Worm (Caenorhabditis elegans) whole organism, young adult: Measurements from ENCODE around the gene dhps-1.

Experiments used
- B0035.1 ChIP-seq: sonication (generic microtip); optimal IDR thresholded peaks from 2 replicates; lab custom pipeline; 2016; ENCODE audit warnings: missing genetic modification characterization, mild to moderate bottlenecking, missing compliant biosample characterization, missing genotype, missing genetic modification reagents
- B0336.3 ChIP-seq: fragments of 200-800 bp; sonication (Bioruptor generic); IDR thresholded peaks from 2 replicates; pipeline ENCODE4 v1.3.6; 2022; ENCODE audit warnings: missing genetic modification characterization, missing compliant biosample characterization
- C06A6.2 ChIP-seq: fragments of 200-800 bp; sonication (Bioruptor generic); conservative IDR thresholded peaks from 2 replicates; pipeline ENCODE4 v1.3.6; 2022; ENCODE audit warnings: missing genetic modification characterization, missing compliant biosample characterization
- C17E4.6 ChIP-seq: fragments of 200-800 bp; sonication (Bioruptor generic); IDR thresholded peaks from 2 replicates; pipeline ENCODE4 v1.3.6; 2022; ENCODE audit warnings: missing genetic modification reagents, missing genetic modification characterization, missing compliant biosample characterization
- F22D6.2 ChIP-seq: sonication (generic microtip); optimal IDR thresholded peaks from 2 replicates; lab custom pipeline; 2016; ENCODE audit warnings: mild to moderate bottlenecking, missing genetic modification characterization, missing compliant biosample characterization
- F37B4.10 ChIP-seq: fragments of 200-800 bp; sonication (Bioruptor generic); IDR thresholded peaks from 2 replicates; pipeline ENCODE4 v1.3.6; 2022; ENCODE audit warnings: missing genetic modification characterization, missing compliant biosample characterization
- F49E8.2 ChIP-seq: sonication (generic microtip); optimal IDR thresholded peaks from 3 replicates; lab custom pipeline; 2017; ENCODE audit warnings: missing genetic modification characterization, mild to moderate bottlenecking, missing compliant biosample characterization, antibody characterized with exemption, moderate library complexity; ENCODE audit not compliant: insufficient read depth
- K12H6.12 ChIP-seq: fragments of 200-800 bp; sonication (Bioruptor generic); optimal IDR thresholded peaks from 2 replicates; lab custom pipeline; 2018; ENCODE audit warnings: mild to moderate bottlenecking, missing genetic modification characterization, missing compliant biosample characterization
- Y67H2A.10 ChIP-seq: fragments of 200-800 bp; sonication (Bioruptor generic); conservative IDR thresholded peaks from 2 replicates; pipeline ENCODE4 v1.3.6; 2022; ENCODE audit warnings: missing genetic modification reagents, missing genetic modification characterization, missing compliant biosample characterization
- athp-1 ChIP-seq: sonication (generic microtip); optimal IDR thresholded peaks from 2 replicates; lab custom pipeline; 2017; ENCODE audit warnings: mild to moderate bottlenecking, missing genetic modification characterization, missing compliant biosample characterization
- attf-6 ChIP-seq: fragments of 200-800 bp; sonication (Bioruptor generic); IDR thresholded peaks from 2 replicates; pipeline ENCODE4 v1.3.6; 2022; ENCODE audit warnings: missing genetic modification reagents, missing genetic modification characterization, missing compliant biosample characterization
- bed-1 ChIP-seq: fragments of 200-800 bp; sonication (Bioruptor generic); IDR thresholded peaks from 2 replicates; pipeline ENCODE4 v1.3.6; 2022; ENCODE audit warnings: missing genetic modification reagents, missing genetic modification characterization, missing compliant biosample characterization
- ccch-3 ChIP-seq: fragments of 200-800 bp; sonication (Bioruptor generic); optimal IDR thresholded peaks from 2 replicates; lab custom pipeline; 2018; ENCODE audit warnings: mild to moderate bottlenecking, missing genetic modification characterization, missing compliant biosample characterization
- cebp-1 ChIP-seq, 2 experiments: fragments of 200-800 bp in 1 of 2; sonication (Bioruptor generic) in 1 of 2; sonication (generic microtip) in 1 of 2; IDR thresholded peaks in 1 of 2; optimal IDR thresholded peaks in 1 of 2; 2 replicates each; pipeline versions ENCODE4 v1.3.6 to Lab custom; 2017 to 2022; ENCODE audit warnings: missing compliant biosample characterization in 2 of 2, missing genetic modification characterization in 2 of 2, mild to moderate bottlenecking in 1 of 2, missing genetic modification reagents in 1 of 2, moderate library complexity in 1 of 2
- ceh-79 ChIP-seq: sonication (generic microtip); optimal IDR thresholded peaks from 2 replicates; lab custom pipeline; 2017; ENCODE audit warnings: mild to moderate bottlenecking, missing genetic modification characterization, missing compliant biosample characterization
- chd-7 ChIP-seq: sonication (generic microtip); optimal IDR thresholded peaks from 2 replicates; lab custom pipeline; 2016; ENCODE audit warnings: mild to moderate bottlenecking, missing genetic modification characterization, moderate library complexity, missing compliant biosample characterization
- egl-18 ChIP-seq: fragments of 200-800 bp; sonication (Bioruptor generic); IDR thresholded peaks from 2 replicates; pipeline ENCODE4 v1.3.6; 2022; ENCODE audit warnings: missing genetic modification reagents, missing genetic modification characterization, missing compliant biosample characterization
- egrh-3 ChIP-seq: fragments of 200-800 bp; sonication (Bioruptor generic); IDR thresholded peaks from 2 replicates; pipeline ENCODE4 v1.3.6; 2022; ENCODE audit warnings: missing genetic modification reagents, missing genetic modification characterization, missing compliant biosample characterization
- ets-4 ChIP-seq: fragments of 200-800 bp; sonication (Bioruptor generic); optimal IDR thresholded peaks from 2 replicates; lab custom pipeline; 2018; ENCODE audit warnings: mild to moderate bottlenecking, missing genetic modification characterization, missing compliant biosample characterization
- hmg-1.2 ChIP-seq: fragments of 200-800 bp; sonication (Bioruptor generic); IDR thresholded peaks from 2 replicates; pipeline ENCODE4 v1.3.6; 2022; ENCODE audit warnings: missing genetic modification reagents, missing genetic modification characterization, missing compliant biosample characterization
- hrde-1 ChIP-seq: sonication (generic microtip); optimal IDR thresholded peaks from 2 replicates; lab custom pipeline; 2016; ENCODE audit warnings: missing genetic modification characterization, mild to moderate bottlenecking, missing compliant biosample characterization, moderate library complexity, missing genotype, missing genetic modification reagents, borderline replicate concordance
- lsl-1 ChIP-seq: fragments of 200-800 bp; sonication (Bioruptor generic); optimal IDR thresholded peaks from 2 replicates; lab custom pipeline; 2018; ENCODE audit warnings: mild to moderate bottlenecking, missing genetic modification characterization, moderate library complexity, missing compliant biosample characterization
- lsy-27 ChIP-seq: sonication (generic microtip); optimal IDR thresholded peaks from 2 replicates; lab custom pipeline; 2017; ENCODE audit warnings: missing genetic modification characterization, mild to moderate bottlenecking, missing compliant biosample characterization, antibody characterized with exemption, missing genotype, borderline replicate concordance; ENCODE audit not compliant: insufficient read depth
- madf-3 ChIP-seq: fragments of 200-800 bp; sonication (Bioruptor generic); IDR thresholded peaks from 2 replicates; pipeline ENCODE4 v1.3.6; 2022; ENCODE audit warnings: missing genetic modification reagents, missing genetic modification characterization, missing compliant biosample characterization
- madf-6 ChIP-seq: fragments of 200-800 bp; sonication (Bioruptor generic); IDR thresholded peaks from 2 replicates; pipeline ENCODE4 v1.3.6; 2022; ENCODE audit warnings: missing genetic modification reagents, missing genetic modification characterization, missing compliant biosample characterization
- mcd-1 ChIP-seq: fragments of 200-800 bp; sonication (Bioruptor generic); IDR thresholded peaks from 2 replicates; pipeline ENCODE4 v1.3.6; 2022; ENCODE audit warnings: missing genetic modification reagents, missing genetic modification characterization, missing compliant biosample characterization
- mxl-1 ChIP-seq: sonication (generic microtip); optimal IDR thresholded peaks from 2 replicates; lab custom pipeline; 2016; ENCODE audit warnings: missing genetic modification characterization, missing compliant biosample characterization
- nhr-120 ChIP-seq: fragments of 200-800 bp; sonication (Bioruptor generic); IDR thresholded peaks from 2 replicates; pipeline ENCODE4 v1.3.6; 2022; ENCODE audit warnings: missing genetic modification characterization, missing compliant biosample characterization
- nhr-80 ChIP-seq: sonication (generic microtip); optimal IDR thresholded peaks from 2 replicates; lab custom pipeline; 2016; ENCODE audit warnings: missing genetic modification characterization, missing compliant biosample characterization
- pbrm-1 ChIP-seq: fragments of 200-800 bp; sonication (Bioruptor generic); IDR thresholded peaks from 2 replicates; pipeline ENCODE4 v1.3.6; 2022; ENCODE audit warnings: missing genetic modification reagents, missing genetic modification characterization, missing compliant biosample characterization
- rcor-1 ChIP-seq: fragments of 200-800 bp; sonication (Bioruptor generic); IDR thresholded peaks from 2 replicates; pipeline ENCODE4 v1.3.6; 2022; ENCODE audit warnings: missing genetic modification reagents, missing genetic modification characterization, missing compliant biosample characterization
- sdz-38 ChIP-seq: sonication (generic microtip); optimal IDR thresholded peaks from 2 replicates; lab custom pipeline; 2016; ENCODE audit warnings: missing genotype, missing genetic modification characterization, missing compliant biosample characterization
- snpc-1.3 ChIP-seq: sonication (generic microtip); optimal IDR thresholded peaks from 2 replicates; lab custom pipeline; 2017; ENCODE audit warnings: missing genetic modification characterization, mild to moderate bottlenecking, missing compliant biosample characterization, antibody characterized with exemption, moderate library complexity, missing genotype, missing genetic modification reagents; ENCODE audit not compliant: insufficient read depth
- tlf-1 ChIP-seq: fragments of 200-800 bp; sonication (Bioruptor generic); optimal IDR thresholded peaks from 2 replicates; lab custom pipeline; 2018; ENCODE audit warnings: mild to moderate bottlenecking, missing genetic modification characterization, missing compliant biosample characterization
- unc-130 ChIP-seq: sonication (generic microtip); optimal IDR thresholded peaks from 2 replicates; lab custom pipeline; 2016; ENCODE audit warnings: missing genetic modification reagents, missing genetic modification characterization, missing compliant biosample characterization
- zfh-2 ChIP-seq: fragments of 200-800 bp; sonication (Bioruptor generic); conservative IDR thresholded peaks from 2 replicates; pipeline ENCODE4 v1.3.6; 2022; ENCODE audit warnings: missing genetic modification reagents, missing genetic modification characterization, missing compliant biosample characterization
- zim-3 ChIP-seq: sonication (generic microtip); optimal IDR thresholded peaks from 2 replicates; lab custom pipeline; 2017; ENCODE audit warnings: mild to moderate bottlenecking, missing genetic modification characterization, moderate library complexity, missing compliant biosample characterization
- ztf-25 ChIP-seq: fragments of 200-800 bp; sonication (Bioruptor generic); IDR thresholded peaks from 2 replicates; pipeline ENCODE4 v1.3.6; 2022; ENCODE audit warnings: missing genetic modification reagents, missing genetic modification characterization, missing compliant biosample characterization
- ztf-28 ChIP-seq: fragments of 200-800 bp; sonication (Bioruptor generic); IDR thresholded peaks from 2 replicates; pipeline ENCODE4 v1.3.6; 2022; ENCODE audit warnings: missing genetic modification reagents, missing genetic modification characterization, missing compliant biosample characterization

The dhps-1 gene

DNA sequence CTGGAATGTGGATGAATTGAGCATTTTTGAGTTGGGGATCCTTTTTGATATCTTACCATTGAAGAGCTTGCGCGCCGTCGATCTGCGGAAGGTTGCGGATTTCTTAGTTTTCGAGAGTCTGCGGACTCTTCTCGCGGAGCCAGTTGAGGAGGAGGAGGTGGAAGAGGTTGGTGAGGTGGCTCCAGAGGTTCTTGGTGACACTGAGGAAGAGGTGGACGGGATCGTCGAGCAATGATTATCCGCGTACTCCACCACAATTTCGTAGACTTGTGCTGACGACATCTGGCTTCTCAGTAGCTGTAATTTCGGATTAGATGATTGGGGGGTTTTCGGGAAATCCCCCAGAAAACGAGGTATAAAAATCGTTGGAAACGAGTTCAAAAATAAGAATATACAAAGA, 15.4 kb upstream of the dhps-1 start, which contains the start of gene Y17G7B.21 (continued):
- no peak for TF ChIP-seq C17E4.6
- no peak for TF ChIP-seq nhr-80 (tag; lab: Kevin White, UChicago)
- peak; percentile 41; the same call in 1 of the 2 replicates for TF ChIP-seq mcd-1 (GFP tag; lab: Robert Waterston, UW)
- TF ChIP-seq lsy-27 (tag; lab: Kevin White, UChicago) = no peak
- TF ChIP-seq unc-130 (GFP tag; lab: Kevin White, UChicago) = peak; percentile 35
- TF ChIP-seq egrh-3 (GFP tag; lab: Robert Waterston, UW) = peak; percentile 43; the same call in 1 of the 2 replicates
- TF ChIP-seq hmg-1.2 = peak; percentile 15; the same call in 1 of the 2 replicates
- TF ChIP-seq hrde-1 = peak; percentile 89
- no peak for TF ChIP-seq ets-4 (GFP tag; lab: Kevin White, UChicago)
- no peak for TF ChIP-seq F22D6.2 (tag; lab: Kevin White, UChicago)

DNA sequence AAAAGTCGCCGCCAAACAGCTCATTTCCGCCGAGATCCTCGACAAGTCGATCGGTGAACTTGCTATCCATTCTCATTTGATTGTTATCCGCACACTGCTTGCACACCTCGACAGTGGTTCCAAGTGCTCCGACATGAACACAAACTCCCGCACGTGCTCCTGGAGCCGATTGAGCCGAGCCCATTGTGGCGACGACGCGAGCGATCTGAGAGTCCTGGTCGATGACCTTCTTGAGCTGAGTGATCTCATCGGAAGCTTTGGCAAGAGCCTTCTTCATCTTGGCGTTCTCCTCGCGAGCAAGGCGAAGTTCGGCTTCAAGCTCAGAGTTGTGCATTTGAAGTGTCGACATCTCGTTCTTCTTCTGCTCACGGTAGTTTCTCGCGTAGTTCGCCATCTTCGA, 14.3 kb upstream of the dhps-1 start:
- TF ChIP-seq madf-6 (GFP tag; lab: Robert Waterston, UW) = peak; percentile 24; the same call in 1 of the 2 replicates
- peak; percentile 80 for TF ChIP-seq zfh-2 (GFP tag; lab: Robert Waterston, UW)
- no peak for TF ChIP-seq pbrm-1
- TF ChIP-seq attf-6 (GFP tag; lab: Robert Waterston, UW) = no peak
- TF ChIP-seq B0336.3 (GFP tag; lab: Robert Waterston, UW) = peak; percentile 32; the same call in 1 of the 2 replicates

DNA sequence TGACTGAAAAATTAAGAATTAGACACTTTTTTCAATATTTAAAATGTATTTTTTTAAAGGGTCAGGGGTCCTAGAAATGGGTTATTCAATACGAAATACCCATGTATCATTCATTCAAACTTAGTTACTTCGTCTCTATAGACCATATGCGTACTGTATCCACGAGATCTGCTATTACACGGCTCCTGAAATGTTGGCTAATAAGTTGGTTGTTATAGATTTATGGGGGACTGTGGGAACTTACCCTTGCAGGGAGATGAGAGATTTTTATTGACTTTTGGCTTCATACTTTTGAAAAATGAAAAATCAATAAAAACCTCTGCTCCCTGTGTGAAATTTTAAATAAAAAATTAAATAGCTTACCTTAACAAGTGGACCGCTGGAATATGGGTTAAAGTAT, 13.9 kb upstream of the dhps-1 start:
- TF ChIP-seq madf-3 (GFP tag; lab: Robert Waterston, UW) (no peak), bed-1 (GFP tag; lab: Robert Waterston, UW) (no peak), B0336.3 (GFP tag; lab: Robert Waterston, UW) (0 out of 2 replicates have a peak, but pooled peaks have one; percentile 3), egl-18 (GFP tag; lab: Robert Waterston, UW) (no peak), snpc-1.3 (tag; lab: Kevin White, UChicago) (peak; percentile 38), lsy-27 (tag; lab: Kevin White, UChicago) (no peak), sdz-38 (tag; lab: Kevin White, UChicago) (no peak)

DNA sequence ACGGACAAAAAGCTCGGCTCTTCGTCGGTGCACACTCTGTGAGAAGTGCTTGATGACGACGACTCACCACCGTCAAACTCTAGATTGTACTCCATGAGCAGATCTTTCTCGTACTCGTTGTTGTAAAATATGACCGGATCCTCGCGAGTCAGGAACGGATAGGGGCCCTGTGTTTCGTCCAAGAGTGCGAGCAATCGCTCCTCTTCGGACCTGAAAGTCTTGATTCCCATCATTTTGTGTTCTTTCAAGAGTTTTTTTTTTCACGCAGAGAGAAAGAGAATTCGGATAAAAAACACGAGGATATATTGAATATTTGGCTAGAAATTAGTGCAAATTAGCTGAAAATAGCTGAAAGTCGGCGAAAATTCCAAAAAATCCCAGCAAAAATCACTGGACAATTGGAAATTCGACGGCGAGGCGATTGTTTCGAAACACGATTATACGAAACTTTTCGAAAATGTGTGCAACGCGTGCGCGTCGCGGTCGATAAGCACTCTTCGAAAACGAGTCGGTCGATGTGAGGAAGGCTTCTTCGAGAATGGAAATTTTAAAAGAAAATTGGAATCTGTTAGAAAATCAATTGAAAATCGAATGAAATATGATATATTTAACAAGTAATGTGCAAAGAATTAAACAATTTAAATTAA, 13.2 kb upstream of the dhps-1 start, which contains the start of the genes ash-2 and Y17G7B.20:
Gene ash-2 (plus strand): TSS at position 390 of the 647 bp plus-strand sequence.
Gene Y17G7B.20 (minus strand): TSS at position 396 of the 647 bp plus-strand sequence.
- TF ChIP-seq pbrm-1 = 0 out of 2 replicates have a peak, but pooled peaks have one; percentile 7
- peak; percentile 98 for TF ChIP-seq madf-3 (GFP tag; lab: Robert Waterston, UW)
- TF ChIP-seq cebp-1 (GFP tag; IDR thresholded peaks at IDR 0.05; lab: Robert Waterston, UW) = peak; percentile 81
- peak; percentile 82 for TF ChIP-seq cebp-1 (tag; optimal IDR thresholded peaks at IDR 0.05; lab: Kevin White, UChicago)
- TF ChIP-seq F49E8.2 = no peak
- TF ChIP-seq ccch-3 (GFP tag; lab: Kevin White, UChicago) = no peak
- TF ChIP-seq attf-6 (GFP tag; lab: Robert Waterston, UW) = no peak
- TF ChIP-seq Y67H2A.10 (GFP tag; lab: Robert Waterston, UW) = 0 out of 2 replicates have a peak, but pooled peaks have one; percentile 28
- no peak for TF ChIP-seq mxl-1 (tag; lab: Kevin White, UChicago)
- no peak for TF ChIP-seq ceh-79

DNA sequence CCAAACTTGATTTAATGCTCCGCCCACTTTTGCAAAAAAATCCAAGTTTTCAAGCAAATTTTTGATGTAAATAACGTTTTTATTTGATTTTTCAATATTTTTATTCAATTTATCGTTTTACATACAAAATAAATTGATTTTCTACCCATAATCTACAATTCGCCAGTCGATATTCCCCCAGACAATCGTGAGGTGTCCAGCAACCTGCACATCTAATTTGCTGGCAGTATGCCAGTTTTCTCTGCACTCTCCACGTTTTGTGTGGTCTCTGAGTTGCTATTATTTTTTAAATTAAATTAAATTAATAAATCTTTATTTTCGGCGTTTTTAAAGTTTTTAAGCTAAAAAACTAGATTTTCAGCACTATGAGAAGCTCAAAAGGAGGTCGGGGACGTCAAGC, 12.7 kb upstream of the dhps-1 start:
- TF ChIP-seq C06A6.2 (GFP tag; lab: Robert Waterston, UW) = no peak
- TF ChIP-seq nhr-120 (GFP tag; lab: Robert Waterston, UW) = no peak
- TF ChIP-seq F37B4.10 = no peak
- TF ChIP-seq rcor-1 (GFP tag; lab: Robert Waterston, UW) = no peak
- TF ChIP-seq athp-1 (tag; lab: Kevin White, UChicago) = peak; percentile 89
- peak; percentile 85 for TF ChIP-seq lsl-1 (GFP tag; lab: Kevin White, UChicago)
- TF ChIP-seq lsy-27 (tag; lab: Kevin White, UChicago) = no peak
- peak; percentile 96 for TF ChIP-seq tlf-1 (GFP tag; lab: Kevin White, UChicago)
- TF ChIP-seq zim-3 (tag; lab: Kevin White, UChicago) = no peak
- peak; percentile 82 for TF ChIP-seq K12H6.12 (tag; lab: Kevin White, UChicago)
- peak; percentile 96 for TF ChIP-seq ztf-28 (GFP tag; lab: Robert Waterston, UW)
- TF ChIP-seq C17E4.6 = peak; percentile 71
- no peak for TF ChIP-seq chd-7
- TF ChIP-seq B0035.1 (tag; lab: Kevin White, UChicago) = peak; percentile 62
- no peak for TF ChIP-seq ztf-25 (GFP tag; lab: Robert Waterston, UW)
